Worm (Caenorhabditis elegans) whole organism, L2 larva: Measurements from ENCODE around the gene sax-3.

Experiments
- F13H6.1 ChIP-seq: sonication (generic microtip); optimal IDR thresholded peaks from 2 replicates; lab custom pipeline; 2016; ENCODE audit warnings: missing genetic modification characterization, missing compliant biosample characterization
- lin-13 ChIP-seq: fragments of 150-350 bp; optimal IDR thresholded peaks from 2 replicates; lab custom pipeline; 2014; ENCODE audit warnings: missing biosample characterization, missing genetic modification reagents, missing genetic modification characterization
- unc-62 ChIP-seq: fragments of 150-350 bp; optimal IDR thresholded peaks from 2 replicates; lab custom pipeline; 2014; ENCODE audit warnings: missing biosample characterization, missing genetic modification reagents, missing genetic modification characterization
- ztf-1 ChIP-seq: fragments of 200-800 bp; sonication (Bioruptor generic); conservative IDR thresholded peaks from 2 replicates; pipeline ENCODE4 v1.3.6; 2022; ENCODE audit warnings: missing genetic modification characterization, missing compliant biosample characterization

DNA sequence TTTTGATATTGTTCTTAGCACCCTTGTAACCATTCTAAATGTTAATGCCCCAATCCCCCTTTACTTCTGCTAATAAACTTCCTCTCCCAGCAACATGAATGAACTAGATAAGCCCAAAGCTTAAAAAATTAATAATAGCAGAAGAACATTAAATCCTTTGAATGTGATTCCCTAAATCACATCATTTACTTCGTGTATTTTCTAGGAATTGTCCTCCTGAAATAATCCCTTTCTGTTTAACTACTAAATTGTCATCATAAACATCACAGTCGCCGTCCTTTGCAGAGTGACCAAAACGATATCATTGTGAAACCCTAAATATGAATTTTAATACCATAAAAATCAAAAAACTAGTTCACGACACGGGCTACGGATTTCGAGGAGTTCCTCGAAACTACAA is 49.7 kb downstream of the sax-3 start:
- TF ChIP-seq F13H6.1 (tag; lab: Kevin White, UChicago) (no peak), ztf-1 (no peak), unc-62 (no peak), lin-13 (GFP tag; lab: Kevin White, UChicago) (no peak)
